Worm (Caenorhabditis elegans) whole organism, young adult: ENCODE data around the gene W04G3.5.

Experiments
- B0019.2 ChIP-seq: fragments of 200-800 bp; sonication (Bioruptor generic); conservative IDR thresholded peaks from 2 replicates; pipeline ENCODE4 v1.3.6; 2022; ENCODE audit warnings: missing genetic modification reagents, missing genetic modification characterization, missing compliant biosample characterization
- B0035.1 ChIP-seq: sonication (generic microtip); optimal IDR thresholded peaks from 2 replicates; lab custom pipeline; 2016; ENCODE audit warnings: missing genetic modification characterization, mild to moderate bottlenecking, missing compliant biosample characterization, missing genotype, missing genetic modification reagents
- F22D6.2 ChIP-seq: sonication (generic microtip); optimal IDR thresholded peaks from 2 replicates; lab custom pipeline; 2016; ENCODE audit warnings: mild to moderate bottlenecking, missing genetic modification characterization, missing compliant biosample characterization
- F37B4.10 ChIP-seq: fragments of 200-800 bp; sonication (Bioruptor generic); IDR thresholded peaks from 2 replicates; pipeline ENCODE4 v1.3.6; 2022; ENCODE audit warnings: missing genetic modification characterization, missing compliant biosample characterization
- F52B5.7 ChIP-seq: sonication (generic microtip); optimal IDR thresholded peaks from 2 replicates; lab custom pipeline; 2016; ENCODE audit warnings: mild to moderate bottlenecking, missing genetic modification characterization, missing compliant biosample characterization
- F57A8.1 ChIP-seq: fragments of 200-800 bp; sonication (Bioruptor generic); optimal IDR thresholded peaks from 2 replicates; lab custom pipeline; 2018; ENCODE audit warnings: mild to moderate bottlenecking, missing genetic modification characterization, moderate library complexity, missing compliant biosample characterization
- K11D2.4 ChIP-seq: fragments of 200-800 bp; sonication (Bioruptor generic); IDR thresholded peaks from 2 replicates; pipeline ENCODE4 v1.3.6; 2022; ENCODE audit warnings: missing genetic modification reagents, missing genetic modification characterization, missing compliant biosample characterization
- T26A5.8 ChIP-seq: sonication (generic microtip); optimal IDR thresholded peaks from 2 replicates; lab custom pipeline; 2016; ENCODE audit warnings: missing genetic modification characterization, missing compliant biosample characterization
- Y53F4B.3 ChIP-seq: fragments of 200-800 bp; sonication (Bioruptor generic); IDR thresholded peaks from 2 replicates; pipeline ENCODE4 v1.3.6; 2022; ENCODE audit warnings: missing genetic modification reagents, missing genetic modification characterization, missing compliant biosample characterization
- Y95B8A.8 ChIP-seq: fragments of 200-800 bp; sonication (Bioruptor generic); IDR thresholded peaks from 2 replicates; pipeline ENCODE4 v1.3.6; 2022; ENCODE audit warnings: missing genetic modification reagents, missing genetic modification characterization, missing compliant biosample characterization
- ZK185.1 ChIP-seq: sonication (generic microtip); optimal IDR thresholded peaks from 2 replicates; lab custom pipeline; 2016; ENCODE audit warnings: mild to moderate bottlenecking, missing genetic modification characterization, missing compliant biosample characterization; ENCODE audit not compliant: poor library complexity, severe bottlenecking
- ama-1 ChIP-seq, 3 experiments: fragments of 150-350 bp in 1 of 3; sonication (generic microtip) in 2 of 3; optimal IDR thresholded peaks; 2 replicates each; lab custom pipeline; 2014 to 2018; ENCODE audit warnings: missing biosample characterization in 2 of 3, missing genetic modification characterization in 2 of 3, missing genetic modification reagents in 2 of 3
- aptf-3 ChIP-seq: fragments of 200-800 bp; sonication (Bioruptor generic); IDR thresholded peaks from 2 replicates; pipeline ENCODE4 v1.3.6; 2022; ENCODE audit warnings: missing genetic modification characterization, missing compliant biosample characterization
- atf-7 ChIP-seq: sonication (generic microtip); optimal IDR thresholded peaks from 2 replicates; lab custom pipeline; 2017; ENCODE audit warnings: mild to moderate bottlenecking, missing genetic modification characterization, missing compliant biosample characterization
- athp-1 ChIP-seq: sonication (generic microtip); optimal IDR thresholded peaks from 2 replicates; lab custom pipeline; 2017; ENCODE audit warnings: mild to moderate bottlenecking, missing genetic modification characterization, missing compliant biosample characterization
- ceh-79 ChIP-seq: sonication (generic microtip); optimal IDR thresholded peaks from 2 replicates; lab custom pipeline; 2017; ENCODE audit warnings: mild to moderate bottlenecking, missing genetic modification characterization, missing compliant biosample characterization
- chd-7 ChIP-seq: sonication (generic microtip); optimal IDR thresholded peaks from 2 replicates; lab custom pipeline; 2016; ENCODE audit warnings: mild to moderate bottlenecking, missing genetic modification characterization, moderate library complexity, missing compliant biosample characterization
- die-1 ChIP-seq: sonication (generic microtip); optimal IDR thresholded peaks from 2 replicates; lab custom pipeline; 2016; ENCODE audit warnings: missing genotype, mild to moderate bottlenecking, missing genetic modification characterization, missing compliant biosample characterization
- dox-1 ChIP-seq: fragments of 200-800 bp; sonication (Bioruptor generic); IDR thresholded peaks from 2 replicates; pipeline ENCODE4 v1.3.6; 2022; ENCODE audit warnings: missing genetic modification reagents, missing genetic modification characterization, missing compliant biosample characterization
- efl-1 ChIP-seq: fragments of 150-350 bp; optimal IDR thresholded peaks from 2 replicates; lab custom pipeline; 2014; ENCODE audit warnings: missing biosample characterization, missing genetic modification reagents, missing genetic modification characterization
- egl-18 ChIP-seq: fragments of 200-800 bp; sonication (Bioruptor generic); IDR thresholded peaks from 2 replicates; pipeline ENCODE4 v1.3.6; 2022; ENCODE audit warnings: missing genetic modification reagents, missing genetic modification characterization, missing compliant biosample characterization
- egl-44 ChIP-seq: fragments of 200-800 bp; sonication (Bioruptor generic); IDR thresholded peaks from 2 replicates; pipeline ENCODE4 v1.3.6; 2022; ENCODE audit warnings: missing genetic modification reagents, missing genetic modification characterization, missing compliant biosample characterization
- ets-4 ChIP-seq: fragments of 200-800 bp; sonication (Bioruptor generic); optimal IDR thresholded peaks from 2 replicates; lab custom pipeline; 2018; ENCODE audit warnings: mild to moderate bottlenecking, missing genetic modification characterization, missing compliant biosample characterization
- fkh-3 ChIP-seq: sonication (generic microtip); optimal IDR thresholded peaks from 2 replicates; lab custom pipeline; 2016; ENCODE audit warnings: mild to moderate bottlenecking, missing genetic modification characterization, missing compliant biosample characterization
- hlh-12 ChIP-seq: sonication (generic microtip); optimal IDR thresholded peaks from 2 replicates; lab custom pipeline; 2016; ENCODE audit warnings: missing genetic modification characterization, missing compliant biosample characterization
- hrde-1 ChIP-seq: sonication (generic microtip); optimal IDR thresholded peaks from 2 replicates; lab custom pipeline; 2016; ENCODE audit warnings: missing genetic modification characterization, mild to moderate bottlenecking, missing compliant biosample characterization, moderate library complexity, missing genotype, missing genetic modification reagents, borderline replicate concordance
- lag-1 ChIP-seq: fragments of 200-800 bp; sonication (Bioruptor generic); IDR thresholded peaks from 2 replicates; pipeline ENCODE4 v1.3.6; 2022; ENCODE audit warnings: missing genetic modification reagents, missing genetic modification characterization, missing compliant biosample characterization
- let-526 ChIP-seq: fragments of 200-800 bp; sonication (Bioruptor generic); IDR thresholded peaks from 2 replicates; pipeline ENCODE4 v1.3.6; 2022; ENCODE audit warnings: missing genetic modification reagents, missing genetic modification characterization, missing compliant biosample characterization
- let-607 ChIP-seq, 2 experiments: fragments of 200-800 bp in 1 of 2; sonication (Bioruptor generic) in 1 of 2; sonication (generic microtip) in 1 of 2; optimal IDR thresholded peaks; 2 replicates each; lab custom pipeline; 2016 to 2018; ENCODE audit warnings: mild to moderate bottlenecking in 2 of 2, missing compliant biosample characterization in 2 of 2, missing genetic modification characterization in 2 of 2, moderate library complexity in 2 of 2, missing genotype in 1 of 2
- lin-26 ChIP-seq: fragments of 200-800 bp; sonication (Bioruptor generic); IDR thresholded peaks from 2 replicates; pipeline ENCODE4 v1.3.6; 2022; ENCODE audit warnings: missing genetic modification reagents, missing genetic modification characterization, missing compliant biosample characterization
- madf-3 ChIP-seq: fragments of 200-800 bp; sonication (Bioruptor generic); IDR thresholded peaks from 2 replicates; pipeline ENCODE4 v1.3.6; 2022; ENCODE audit warnings: missing genetic modification reagents, missing genetic modification characterization, missing compliant biosample characterization
- madf-8 ChIP-seq: fragments of 200-800 bp; sonication (Bioruptor generic); conservative IDR thresholded peaks from 2 replicates; pipeline ENCODE4 v1.3.6; 2022; ENCODE audit warnings: missing genetic modification reagents, missing genetic modification characterization, missing compliant biosample characterization
- mel-28 ChIP-seq: sonication (generic microtip); optimal IDR thresholded peaks from 2 replicates; lab custom pipeline; 2016; ENCODE audit warnings: borderline replicate concordance, mild to moderate bottlenecking, missing genetic modification characterization, missing compliant biosample characterization
- mxl-1 ChIP-seq: sonication (generic microtip); optimal IDR thresholded peaks from 2 replicates; lab custom pipeline; 2016; ENCODE audit warnings: missing genetic modification characterization, missing compliant biosample characterization
- nfya-1 ChIP-seq: sonication (generic microtip); optimal IDR thresholded peaks from 2 replicates; lab custom pipeline; 2017; ENCODE audit warnings: antibody characterized with exemption, missing compliant biosample characterization, missing genetic modification characterization, borderline replicate concordance; ENCODE audit not compliant: insufficient read depth
- rcor-1 ChIP-seq: fragments of 200-800 bp; sonication (Bioruptor generic); IDR thresholded peaks from 2 replicates; pipeline ENCODE4 v1.3.6; 2022; ENCODE audit warnings: missing genetic modification reagents, missing genetic modification characterization, missing compliant biosample characterization
- rec-8 ChIP-seq, 2 experiments: sonication (generic microtip); optimal IDR thresholded peaks; 2 replicates each; lab custom pipeline; 2016; ENCODE audit warnings: mild to moderate bottlenecking in 2 of 2, missing genetic modification characterization in 2 of 2, missing genetic modification reagents in 2 of 2, missing genotype in 2 of 2, missing biosample characterization in 1 of 2, missing compliant biosample characterization in 1 of 2, moderate library complexity in 1 of 2
- repo-1 ChIP-seq: sonication (generic microtip); optimal IDR thresholded peaks from 2 replicates; lab custom pipeline; 2017; ENCODE audit warnings: mild to moderate bottlenecking, missing genetic modification characterization, missing compliant biosample characterization
- sea-2 ChIP-seq: fragments of 200-800 bp; sonication (Bioruptor generic); IDR thresholded peaks from 2 replicates; pipeline ENCODE4 v1.3.6; 2022; ENCODE audit warnings: missing genetic modification characterization, missing compliant biosample characterization
- sptf-2 ChIP-seq: fragments of 200-800 bp; sonication (Bioruptor generic); optimal IDR thresholded peaks from 2 replicates; lab custom pipeline; 2018; ENCODE audit warnings: mild to moderate bottlenecking, missing genetic modification characterization, missing compliant biosample characterization
- tbp1 ChIP-seq: fragments of 200-800 bp; sonication (Bioruptor generic); optimal IDR thresholded peaks from 2 replicates; lab custom pipeline; 2018; ENCODE audit warnings: mild to moderate bottlenecking, missing genetic modification characterization, missing compliant biosample characterization
- unc-130 ChIP-seq: sonication (generic microtip); optimal IDR thresholded peaks from 2 replicates; lab custom pipeline; 2016; ENCODE audit warnings: missing genetic modification reagents, missing genetic modification characterization, missing compliant biosample characterization
- unc-62 ChIP-seq: fragments of 150-350 bp; optimal IDR thresholded peaks from 2 replicates; lab custom pipeline; 2014; ENCODE audit warnings: missing biosample characterization, missing genetic modification reagents, missing genetic modification characterization
- zfh-2 ChIP-seq: fragments of 200-800 bp; sonication (Bioruptor generic); conservative IDR thresholded peaks from 2 replicates; pipeline ENCODE4 v1.3.6; 2022; ENCODE audit warnings: missing genetic modification reagents, missing genetic modification characterization, missing compliant biosample characterization
- ztf-18 ChIP-seq: sonication (generic microtip); optimal IDR thresholded peaks from 2 replicates; lab custom pipeline; 2016; ENCODE audit warnings: missing genotype, mild to moderate bottlenecking, missing genetic modification characterization, missing compliant biosample characterization
- ztf-22 ChIP-seq: fragments of 200-800 bp; sonication (Bioruptor generic); optimal IDR thresholded peaks from 2 replicates; lab custom pipeline; 2018; ENCODE audit warnings: mild to moderate bottlenecking, missing genetic modification characterization, moderate library complexity, missing compliant biosample characterization
- ztf-26 ChIP-seq: sonication (generic microtip); optimal IDR thresholded peaks from 2 replicates; lab custom pipeline; 2017; ENCODE audit warnings: missing genetic modification characterization, missing compliant biosample characterization
- ztf-3 ChIP-seq: fragments of 200-800 bp; sonication (Bioruptor generic); optimal IDR thresholded peaks from 2 replicates; lab custom pipeline; 2018; ENCODE audit warnings: mild to moderate bottlenecking, missing genetic modification characterization, missing compliant biosample characterization

The W04G3.5 gene

DNA sequence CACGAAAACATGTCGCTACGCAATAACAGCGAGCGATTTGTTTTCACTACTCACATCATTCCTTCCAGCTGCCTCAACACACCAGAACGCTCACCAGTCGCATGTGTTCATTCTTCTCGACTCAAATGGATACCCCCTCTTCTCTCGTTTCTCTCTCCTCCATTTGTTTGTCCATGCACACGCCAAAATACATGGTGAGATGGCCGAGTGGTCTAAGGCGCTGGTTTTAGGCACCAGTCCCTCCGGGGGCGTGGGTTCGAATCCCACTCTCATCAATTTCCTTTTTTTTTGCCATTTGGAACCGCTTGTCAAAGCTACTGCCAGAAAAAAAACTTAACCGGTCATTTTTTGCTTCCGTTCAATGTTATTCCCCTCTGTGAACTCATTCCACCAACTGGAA is 22.0 kb downstream of the W04G3.5 start (continued):
- TF ChIP-seq egl-44 (GFP tag; lab: Robert Waterston, UW) = 0 out of 2 replicates have a peak, but pooled peaks have one; percentile 55
- peak; percentile 62 for TF ChIP-seq ztf-22 (GFP tag; lab: Kevin White, UChicago)
- TF ChIP-seq mxl-1 (tag; lab: Kevin White, UChicago) = peak; percentile 78
- no peak for TF ChIP-seq T26A5.8 (tag; lab: Kevin White, UChicago)
- peak; percentile 81 for TF ChIP-seq ets-4 (GFP tag; lab: Kevin White, UChicago)
- no peak for TF ChIP-seq sptf-2 (GFP tag; lab: Kevin White, UChicago)
- no peak for TF ChIP-seq chd-7 (tag; lab: Kevin White, UChicago)
- TF ChIP-seq athp-1 (tag; lab: Kevin White, UChicago) = peak; percentile 67
- TF ChIP-seq lag-1 (GFP tag; lab: Robert Waterston, UW) = no peak
- TF ChIP-seq zfh-2 (GFP tag; lab: Robert Waterston, UW) = no peak
- no peak; the same call in 1 of the 2 replicates for TF ChIP-seq aptf-3 (GFP tag; lab: Robert Waterston, UW)
- TF ChIP-seq rcor-1 (GFP tag; lab: Robert Waterston, UW) = peak; percentile 92
- TF ChIP-seq F22D6.2 = peak; percentile 70
- TF ChIP-seq B0019.2 (GFP tag; lab: Robert Waterston, UW) = no peak
- peak; percentile 71 for TF ChIP-seq mel-28
- peak; percentile 12 for TF ChIP-seq ztf-3 (GFP tag; lab: Kevin White, UChicago)
- peak; percentile 81 for TF ChIP-seq F52B5.7 (tag; lab: Kevin White, UChicago)
- no peak for TF ChIP-seq madf-8
- TF ChIP-seq Y53F4B.3 (GFP tag; lab: Robert Waterston, UW) = peak; percentile 22; the same call in 1 of the 2 replicates
- TF ChIP-seq nfya-1 (tag; lab: Kevin White, UChicago) = no peak
- no peak for TF ChIP-seq unc-130 (GFP tag; lab: Kevin White, UChicago)
- peak; percentile 92 for TF ChIP-seq K11D2.4 (GFP tag; lab: Robert Waterston, UW)
- peak; percentile 36 for TF ChIP-seq ztf-18
- TF ChIP-seq egl-18 (GFP tag; lab: Robert Waterston, UW) = 0 out of 2 replicates have a peak, but pooled peaks have one; percentile 64
- TF ChIP-seq F57A8.1 (GFP tag; lab: Kevin White, UChicago) = no peak
- TF ChIP-seq atf-7 (tag; lab: Kevin White, UChicago) = peak; percentile 84
- TF ChIP-seq rec-8 (tag; optimal IDR thresholded peaks at IDR 0.05; lab: Kevin White, UChicago) = peak; percentile 5 to 75
- TF ChIP-seq tbp1 (GFP tag; lab: Kevin White, UChicago) = peak; percentile 93
- TF ChIP-seq dox-1 (GFP tag; lab: Robert Waterston, UW) = peak; percentile 92
- peak; percentile 33; the same call in 1 of the 2 replicates for TF ChIP-seq let-526 (GFP tag; lab: Robert Waterston, UW)
- TF ChIP-seq fkh-3 (tag; lab: Kevin White, UChicago) = no peak
- TF ChIP-seq B0035.1 = peak; percentile 87
- no peak for TF ChIP-seq unc-62 (GFP tag; lab: Kevin White, UChicago)
- no peak for TF ChIP-seq Y95B8A.8 (GFP tag; lab: Robert Waterston, UW)
- TF ChIP-seq sea-2 (GFP tag; lab: Robert Waterston, UW) = no peak
- TF ChIP-seq ama-1 (optimal IDR thresholded peaks at IDR 0.05; lab: Kevin White, UChicago) = no peak
- peak; percentile 54 to 78 for TF ChIP-seq ama-1 (GFP tag; optimal IDR thresholded peaks at IDR 0.05; lab: Kevin White, UChicago)
- TF ChIP-seq hlh-12 (tag; lab: Kevin White, UChicago) = no peak
- no peak for TF ChIP-seq F37B4.10 (GFP tag; lab: Robert Waterston, UW)
- TF ChIP-seq lin-26 = peak; percentile 83
- peak; percentile 92 for TF ChIP-seq ztf-26
- peak; percentile 66; the same call in 1 of the 2 replicates for TF ChIP-seq madf-3
- TF ChIP-seq hrde-1 (tag; lab: Kevin White, UChicago) = peak; percentile 69
- TF ChIP-seq die-1 (tag; lab: Kevin White, UChicago) = peak; percentile 84
- TF ChIP-seq efl-1 (GFP tag; lab: Kevin White, UChicago) = no peak
- peak; percentile 56 to 64 for TF ChIP-seq let-607 (tag; optimal IDR thresholded peaks at IDR 0.05; lab: Kevin White, UChicago)
- TF ChIP-seq ceh-79 (tag; lab: Kevin White, UChicago) = peak; percentile 46
- TF ChIP-seq repo-1 (tag; lab: Kevin White, UChicago) = peak; percentile 89
- peak; percentile 92 for TF ChIP-seq ZK185.1
